Fruit fly (Drosophila melanogaster): ENCODE results near the gene trh.

trh gene

DNA sequence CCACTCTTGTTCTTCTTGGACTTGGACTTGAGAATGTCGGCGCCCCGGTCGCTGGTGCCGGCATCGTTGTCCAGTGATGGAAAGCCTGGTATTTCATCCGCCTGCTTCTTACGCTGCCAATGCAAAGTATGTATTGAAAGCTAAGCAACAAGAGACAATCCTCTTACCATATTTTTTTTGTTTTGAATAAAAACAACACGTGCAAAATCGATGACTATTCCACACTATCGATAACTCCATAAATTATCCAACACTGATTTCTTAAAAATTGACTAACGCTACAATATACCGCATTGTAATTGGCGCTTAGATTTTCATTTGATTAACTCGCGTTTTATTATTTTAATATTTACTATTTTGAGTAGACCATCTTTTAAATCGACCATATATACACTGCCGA, 67.9 kb downstream of the trh start, which contains the start of gene CG32344 (continued):
- TF ChIP-seq ara (GFP tag; IDR thresholded peaks at IDR 0.05) (no peak), CG1792 (GFP tag; optimal IDR thresholded peaks at IDR 0.05) (no peak), Pdp1 (GFP tag; optimal IDR thresholded peaks at IDR 0.05) (peak in 1 of 2 experiments; percentile 8), maf-S (GFP tag; optimal IDR thresholded peaks at IDR 0.05) (no peak), CG16813 (GFP tag; IDR thresholded peaks at IDR 0.05; ENCODE audit: partially characterized antibody) (peak; percentile 66), bigmax (GFP tag; optimal IDR thresholded peaks at IDR 0.05) (no peak), CG32767 (GFP tag; IDR thresholded peaks at IDR 0.05) (no peak), CG1024 (GFP tag; IDR thresholded peaks at IDR 0.05) (no peak), chif (GFP tag; optimal IDR thresholded peaks at IDR 0.05) (no peak), CG18764 (GFP tag; optimal IDR thresholded peaks at IDR 0.05) (no peak), lmd (GFP tag; IDR thresholded peaks at IDR 0.05) (no peak), sens (GFP tag) (peak; percentile 57), ssp (GFP tag; IDR thresholded peaks at IDR 0.05) (no peak), CG14050 (GFP tag; IDR thresholded peaks at IDR 0.05) (no peak), Hmx (GFP tag; optimal IDR thresholded peaks at IDR 0.05) (no peak), CG7372 (GFP tag; IDR thresholded peaks at IDR 0.05) (no peak), emc (GFP tag; optimal IDR thresholded peaks at IDR 0.05) (no peak), hkb (optimal IDR thresholded peaks at IDR 0.05) (no peak), hkb (GFP tag; IDR thresholded peaks at IDR 0.05) (no peak), dati (GFP tag; IDR thresholded peaks at IDR 0.05) (no peak), stc (GFP tag; IDR thresholded peaks at IDR 0.05) (no peak), pfk (GFP tag; optimal IDR thresholded peaks at IDR 0.05) (no peak), ewg (GFP tag; optimal IDR thresholded peaks at IDR 0.05) (no peak), amos (GFP tag; IDR thresholded peaks at IDR 0.05; ENCODE audit: partially characterized antibody) (peak; percentile 76), D19B (GFP tag; optimal IDR thresholded peaks at IDR 0.05) (no peak), p53 (GFP tag; optimal IDR thresholded peaks at IDR 0.05) (no peak), CG30020 (tag; optimal IDR thresholded peaks at IDR 0.05) (no peak), btn (GFP tag; optimal IDR thresholded peaks at IDR 0.05) (no peak), CG13123 (GFP tag; optimal IDR thresholded peaks at IDR 0.05) (no peak), ap (GFP tag; IDR thresholded peaks at IDR 0.05) (no peak), CG14965 (GFP tag; optimal IDR thresholded peaks at IDR 0.05; ENCODE audit: borderline replicate concordance) (no peak), CG11456 (GFP tag; IDR thresholded peaks at IDR 0.05) (no peak), Ada2b (GFP tag; IDR thresholded peaks at IDR 0.05) (no peak), yki (optimal IDR thresholded peaks at IDR 0.05) (no peak), CG4360 (GFP tag; IDR thresholded peaks at IDR 0.05) (no peak), CG1529 (GFP tag; optimal IDR thresholded peaks at IDR 0.05) (no peak), CG12299 (tag; optimal IDR thresholded peaks at IDR 0.05) (no peak), CG34422 (GFP tag; IDR thresholded peaks at IDR 0.05) (no peak), abd-A (tag; optimal IDR thresholded peaks at IDR 0.05) (no peak)

DNA sequence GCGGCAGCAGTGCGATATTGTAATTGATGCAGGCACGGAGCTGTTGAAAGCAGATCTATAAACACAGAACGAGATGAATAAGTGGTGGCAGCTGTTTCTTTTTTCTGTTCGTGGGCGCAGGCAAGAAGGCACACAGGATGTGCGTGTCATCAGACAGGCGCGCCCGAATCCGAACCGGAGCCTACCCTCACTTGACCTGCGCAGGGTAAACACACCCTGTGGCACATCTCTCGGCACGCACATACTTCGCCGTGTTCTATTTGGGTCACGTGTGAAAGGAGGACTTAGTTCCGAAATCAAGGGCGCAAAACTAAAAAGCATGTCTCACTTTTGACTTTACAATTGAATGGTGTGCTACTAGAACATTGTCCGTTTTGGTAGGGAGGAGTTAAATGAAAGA, 70.9 kb downstream of the trh start:
- TF ChIP-seq Ets65A (GFP tag) (no peak), CG3281 (GFP tag; optimal IDR thresholded peaks at IDR 0.05) (no peak), E2f1 (GFP tag; IDR thresholded peaks at IDR 0.05) (no peak), gcm (GFP tag; optimal IDR thresholded peaks at IDR 0.05) (peak; percentile 13), twi (tag; optimal IDR thresholded peaks at IDR 0.05) (peak; percentile 58), Meics (GFP tag; optimal IDR thresholded peaks at IDR 0.05) (no peak), amos (GFP tag; IDR thresholded peaks at IDR 0.05; ENCODE audit: partially characterized antibody) (peak; percentile 25; the same call in 1 of the 2 replicates), nerfin-1 (tag; optimal IDR thresholded peaks at IDR 0.05) (peak; percentile 33), eve (GFP tag; optimal IDR thresholded peaks at IDR 0.05) (no peak), Adf1 (GFP tag; IDR thresholded peaks at IDR 0.05) (no peak), Neu2 (GFP tag; optimal IDR thresholded peaks at IDR 0.05; ENCODE audit: borderline replicate concordance) (no peak), tll (GFP tag; optimal IDR thresholded peaks at IDR 0.05) (peak in 1 of 2 experiments; percentile 93), CG15601 (tag; optimal IDR thresholded peaks at IDR 0.05) (no peak), ac (GFP tag; optimal IDR thresholded peaks at IDR 0.05) (peak; percentile 41), bowl (GFP tag; IDR thresholded peaks at IDR 0.05) (no peak), zf30C (GFP tag; optimal IDR thresholded peaks at IDR 0.05) (no peak), pho (GFP tag; optimal IDR thresholded peaks at IDR 0.05) (no peak), ewg (GFP tag; optimal IDR thresholded peaks at IDR 0.05) (peak; percentile 46)
